Fruit fly (Drosophila melanogaster): ENCODE measurements around the gene Ras64B.

DNA sequence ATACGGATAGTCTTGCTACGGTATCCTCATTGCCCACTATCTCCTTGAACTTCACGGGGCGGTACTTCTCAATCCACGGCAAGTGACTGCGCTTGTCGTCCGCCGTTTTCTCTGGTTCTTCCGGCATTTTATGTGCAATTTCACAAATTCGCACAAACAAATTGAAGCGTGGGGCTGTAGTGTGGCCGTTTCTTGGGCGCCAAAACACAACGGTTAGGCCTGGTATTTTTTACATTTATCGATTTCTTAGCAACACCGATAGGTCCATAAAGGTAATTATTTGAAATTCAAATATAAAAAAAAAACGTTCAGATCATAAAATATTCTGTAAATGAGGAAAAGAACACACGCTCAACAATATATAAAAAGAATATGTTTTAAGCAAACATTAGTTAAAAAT lies 3.0 kb upstream of the Ras64B start, which contains the start of gene RfC4:
- TF ChIP-seq insv (optimal IDR thresholded peaks at IDR 0.05) = no peak
- no peak for TF ChIP-seq psq (optimal IDR thresholded peaks at IDR 0.05)
- no peak for TF ChIP-seq h (optimal IDR thresholded peaks at IDR 0.05)
- no peak for TF ChIP-seq Myc (optimal IDR thresholded peaks at IDR 0.05)
- TF ChIP-seq Sin3A (optimal IDR thresholded peaks at IDR 0.05) = no peak

Data from Kc167 (cell line).